Worm (Caenorhabditis elegans) whole organism, L3 larva: Measurements from ENCODE around the gene inx-10.

Experiments used
- ama-1 ChIP-seq: fragments of 150-350 bp; optimal IDR thresholded peaks from 2 replicates; lab custom pipeline; 2018
- ceh-9 ChIP-seq: sonication (generic microtip); optimal IDR thresholded peaks from 2 replicates; lab custom pipeline; 2018; ENCODE audit warnings: missing biosample characterization, missing genetic modification characterization
- fkh-10 ChIP-seq: sonication (generic microtip); optimal IDR thresholded peaks from 2 replicates; lab custom pipeline; 2017; ENCODE audit warnings: missing biosample characterization, missing genetic modification reagents, missing genetic modification characterization
- nhr-28 ChIP-seq: fragments of 150-350 bp; optimal IDR thresholded peaks from 2 replicates; lab custom pipeline; 2014; ENCODE audit warnings: missing biosample characterization, missing genetic modification characterization
- unc-62 ChIP-seq: fragments of 150-350 bp; sonication (generic microtip); optimal IDR thresholded peaks from 4 replicates; lab custom pipeline; 2014; ENCODE audit warnings: missing biosample characterization, missing genetic modification reagents, missing genetic modification characterization
- zag-1 ChIP-seq: fragments of 150-350 bp; optimal IDR thresholded peaks from 2 replicates; lab custom pipeline; 2014; ENCODE audit warnings: missing biosample characterization, missing genetic modification characterization

DNA sequence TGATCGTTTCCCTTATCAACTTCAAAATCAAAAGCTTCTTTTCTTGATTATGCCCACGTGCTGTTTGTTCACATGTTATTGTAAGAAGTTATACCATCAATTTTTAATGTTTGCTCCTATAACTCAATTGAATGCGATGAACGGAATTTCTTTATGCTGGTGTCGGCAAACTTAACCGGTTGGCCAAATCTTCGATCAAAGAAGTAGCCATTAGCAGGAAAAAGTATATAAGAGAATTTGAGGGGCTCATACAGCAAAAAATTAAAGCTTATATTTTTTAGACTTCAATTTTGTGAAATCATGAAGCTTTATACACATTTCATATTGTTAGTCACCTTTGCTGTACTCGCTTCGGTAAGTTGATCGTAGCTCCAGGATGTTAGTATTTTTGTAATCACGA, 33.5 kb downstream of the inx-10 start, which contains the start of gene pqn-16:
- no peak for TF ChIP-seq ama-1
- no peak for TF ChIP-seq zag-1
- TF ChIP-seq unc-62 (GFP tag; lab: Kevin White, UChicago): no peak
- TF ChIP-seq ceh-9 (tag; lab: Kevin White, UChicago): no peak
- no peak for TF ChIP-seq fkh-10 (GFP tag; lab: Kevin White, UChicago)
- TF ChIP-seq nhr-28 (tag; lab: Kevin White, UChicago): no peak
